Fruit fly (Drosophila melanogaster): Measurements from ENCODE around the gene CG1806.

Gene CG1806

dm6 chrX:12017815-12018439 is 11.0 kb downstream of the CG1806 start, which contains the start of gene Chrac-16:
Gene Chrac-16 (minus strand): TSS chrX:12017961.
- TF ChIP-seq HLH106 (tag; optimal IDR thresholded peaks at IDR 0.05) (peak; percentile 2), Rel (GFP tag; optimal IDR thresholded peaks at IDR 0.05) (no peak), Rel (tag; optimal IDR thresholded peaks at IDR 0.05) (peak; percentile 32), woc (GFP tag; optimal IDR thresholded peaks at IDR 0.05) (peak; percentile 30), Mio (GFP tag; optimal IDR thresholded peaks at IDR 0.05) (no peak)

dm6 chrX:12018440-12019101 is 11.6 kb downstream of the CG1806 start, which contains the start of gene Lsm12a:
Gene Lsm12a (plus strand): TSS chrX:12018640.
- TF ChIP-seq CG32264 (GFP tag; optimal IDR thresholded peaks at IDR 0.05): no peak
- TF ChIP-seq ey (GFP tag; optimal IDR thresholded peaks at IDR 0.05): no peak
- peak; percentile 87 for TF ChIP-seq psq (GFP tag; optimal IDR thresholded peaks at IDR 0.05)
- TF ChIP-seq Jra (GFP tag; optimal IDR thresholded peaks at IDR 0.05): no peak
- no peak for TF ChIP-seq tai (GFP tag; optimal IDR thresholded peaks at IDR 0.05)
- TF ChIP-seq dsf (GFP tag; optimal IDR thresholded peaks at IDR 0.05; ENCODE audit: borderline replicate concordance): no peak
- no peak for TF ChIP-seq Hr78 (GFP tag; optimal IDR thresholded peaks at IDR 0.05)
- no peak for TF ChIP-seq Hr83 (GFP tag; optimal IDR thresholded peaks at IDR 0.05; ENCODE audit: poor library complexity, severe bottlenecking)
- no peak for TF ChIP-seq foxo (GFP tag; optimal IDR thresholded peaks at IDR 0.05)
- TF ChIP-seq Rel (GFP tag; optimal IDR thresholded peaks at IDR 0.05): no peak
- TF ChIP-seq Rel (tag; optimal IDR thresholded peaks at IDR 0.05): peak; percentile 38
- TF ChIP-seq br (GFP tag; optimal IDR thresholded peaks at IDR 0.05): no peak
- no peak for TF ChIP-seq Dif (GFP tag; optimal IDR thresholded peaks at IDR 0.05; ENCODE audit: partially characterized antibody)
- no peak for TF ChIP-seq Sp1 (GFP tag; optimal IDR thresholded peaks at IDR 0.05)
- TF ChIP-seq N (GFP tag; optimal IDR thresholded peaks at IDR 0.05): no peak

- TF ChIP-seq Sp1 (GFP tag; optimal IDR thresholded peaks at IDR 0.05): no peak
- no peak for TF ChIP-seq Mio (GFP tag; optimal IDR thresholded peaks at IDR 0.05)
- TF ChIP-seq woc (GFP tag; optimal IDR thresholded peaks at IDR 0.05): peak; percentile 31
- TF ChIP-seq OdsH (GFP tag; optimal IDR thresholded peaks at IDR 0.05): no peak
- no peak for TF ChIP-seq N (GFP tag; optimal IDR thresholded peaks at IDR 0.05)
- TF ChIP-seq Myc (optimal IDR thresholded peaks at IDR 0.05): peak; percentile 62
- no peak for TF ChIP-seq Hnf4 (GFP tag; optimal IDR thresholded peaks at IDR 0.05)
- TF ChIP-seq ey (GFP tag; optimal IDR thresholded peaks at IDR 0.05): no peak
- TF ChIP-seq usp (GFP tag; optimal IDR thresholded peaks at IDR 0.05): no peak
- no peak for TF ChIP-seq HLH106 (tag; optimal IDR thresholded peaks at IDR 0.05)
Observed at dm6 chrX:12020857-12021256, 13.9 kb downstream of the CG1806 start, which contains the start of gene Tango4. Gene Tango4 (plus strand): TSS chrX:12021068.

DNA sequence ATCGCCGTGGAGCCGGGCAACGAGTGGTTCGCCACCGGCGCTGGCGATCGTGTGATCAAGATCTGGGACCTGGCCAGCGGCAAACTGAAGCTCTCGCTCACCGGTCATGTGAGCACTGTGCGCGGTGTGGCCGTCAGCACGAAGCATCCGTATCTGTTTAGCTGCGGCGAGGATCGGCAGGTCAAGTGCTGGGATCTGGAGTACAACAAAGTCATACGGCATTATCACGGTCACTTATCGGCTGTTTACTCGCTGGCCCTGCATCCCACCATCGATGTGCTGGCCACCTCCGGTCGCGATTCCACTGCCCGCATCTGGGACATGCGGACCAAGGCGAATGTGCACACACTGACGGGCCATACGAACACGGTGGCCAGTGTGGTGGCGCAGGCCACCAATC is 14.8 kb downstream of the CG1806 start:
- TF ChIP-seq woc (GFP tag; optimal IDR thresholded peaks at IDR 0.05) (no peak), GATAd (GFP tag; optimal IDR thresholded peaks at IDR 0.05) (no peak)

DNA sequence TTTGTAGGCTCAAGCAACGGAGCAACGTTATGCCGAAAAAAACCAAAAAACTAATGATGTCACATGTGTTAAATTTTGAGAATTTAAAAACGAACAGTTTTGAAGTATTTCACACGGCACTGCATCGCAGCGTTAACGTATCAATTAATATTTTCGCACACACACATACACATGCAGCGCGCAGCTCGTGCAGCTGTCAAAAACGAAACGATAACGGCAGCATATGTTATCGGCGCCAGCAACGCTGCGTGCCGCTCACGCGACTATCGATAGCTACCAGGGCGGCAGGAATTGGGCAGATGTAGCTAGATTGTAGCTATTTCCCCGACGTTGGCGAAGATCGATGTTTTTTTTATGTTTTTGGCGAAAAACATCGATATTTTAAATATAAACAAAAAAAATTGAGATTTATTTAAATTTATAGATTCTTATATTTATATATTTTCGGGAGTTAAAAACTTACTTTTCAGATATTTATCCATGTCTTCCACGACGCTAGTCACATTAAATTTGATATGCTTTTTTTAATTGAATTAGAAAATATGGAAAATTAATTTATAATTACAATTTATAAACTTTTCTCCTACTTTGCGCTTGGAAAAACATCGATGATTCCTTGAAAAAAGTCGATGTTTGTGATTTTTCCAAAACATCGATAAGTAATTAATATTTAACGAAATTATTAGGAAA is 22.0 kb downstream of the CG1806 start, which contains the start of gene Usp7:
Usp7 (minus strand) TSS at position 208 of the 690 bp plus-strand sequence.
- TF ChIP-seq psq (GFP tag; optimal IDR thresholded peaks at IDR 0.05) (no peak), CG9705 (GFP tag; optimal IDR thresholded peaks at IDR 0.05) (no peak), Rel (GFP tag; optimal IDR thresholded peaks at IDR 0.05) (no peak), Rel (tag; optimal IDR thresholded peaks at IDR 0.05) (peak; percentile 36), jim (GFP tag; optimal IDR thresholded peaks at IDR 0.05) (no peak), Hr83 (GFP tag; optimal IDR thresholded peaks at IDR 0.05; ENCODE audit: poor library complexity, severe bottlenecking) (no peak), brk (GFP tag; optimal IDR thresholded peaks at IDR 0.05) (no peak), Myc (optimal IDR thresholded peaks at IDR 0.05) (peak; percentile 64), Vsx2 (GFP tag; optimal IDR thresholded peaks at IDR 0.05; ENCODE audit: partially characterized antibody) (no peak), usp (GFP tag; optimal IDR thresholded peaks at IDR 0.05) (no peak), Sp1 (GFP tag; optimal IDR thresholded peaks at IDR 0.05) (peak; percentile 4), Dfd (GFP tag; optimal IDR thresholded peaks at IDR 0.05) (no peak), rgr (GFP tag; optimal IDR thresholded peaks at IDR 0.05) (no peak), lola (GFP tag; optimal IDR thresholded peaks at IDR 0.05) (no peak), h (GFP tag; optimal IDR thresholded peaks at IDR 0.05) (no peak), Hnf4 (GFP tag; optimal IDR thresholded peaks at IDR 0.05) (no peak), ey (GFP tag; optimal IDR thresholded peaks at IDR 0.05) (no peak), Dif (GFP tag; optimal IDR thresholded peaks at IDR 0.05; ENCODE audit: partially characterized antibody) (no peak), Abd-B (GFP tag; optimal IDR thresholded peaks at IDR 0.05) (no peak), HLH106 (tag; optimal IDR thresholded peaks at IDR 0.05) (no peak), woc (GFP tag; optimal IDR thresholded peaks at IDR 0.05) (peak; percentile 49), dsf (GFP tag; optimal IDR thresholded peaks at IDR 0.05; ENCODE audit: borderline replicate concordance) (no peak), Mio (GFP tag; optimal IDR thresholded peaks at IDR 0.05) (no peak), sv (GFP tag; optimal IDR thresholded peaks at IDR 0.05) (no peak), N (GFP tag; optimal IDR thresholded peaks at IDR 0.05) (no peak), Jra (GFP tag; optimal IDR thresholded peaks at IDR 0.05) (no peak), fru (GFP tag; optimal IDR thresholded peaks at IDR 0.05) (no peak), dl (GFP tag; optimal IDR thresholded peaks at IDR 0.05; ENCODE audit: insufficient read depth in 1 of 2, partially characterized antibody in 2 of 2) (no peak)

Measured in whole organism, wandering third instar larva.